Fruit fly (Drosophila melanogaster): ENCODE results near the gene CG15570.

DNA sequence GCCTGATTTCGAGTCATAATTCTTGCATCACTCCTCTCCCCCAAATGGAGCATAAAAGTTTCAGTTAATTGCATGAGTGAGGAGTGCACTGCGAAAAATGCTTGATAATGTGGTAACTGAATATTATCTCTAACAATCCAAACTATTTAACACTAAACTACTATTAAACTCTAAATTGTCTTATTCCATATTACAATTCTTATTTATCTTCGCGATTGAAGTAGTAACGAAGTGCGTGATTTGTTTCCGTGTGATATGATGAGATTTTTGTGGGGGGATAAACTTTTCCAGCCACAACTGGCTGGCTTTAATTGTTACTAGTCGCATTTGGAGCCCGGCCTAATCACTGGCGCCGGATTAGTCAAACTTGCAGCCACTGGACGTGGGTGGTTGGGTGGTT, 46.3 kb downstream of the CG15570 start:
- TF ChIP-seq Sin3A (optimal IDR thresholded peaks at IDR 0.05) (no peak), h (optimal IDR thresholded peaks at IDR 0.05) (no peak), ttk (optimal IDR thresholded peaks at IDR 0.05) (no peak), psq (optimal IDR thresholded peaks at IDR 0.05) (no peak), Myc (optimal IDR thresholded peaks at IDR 0.05) (no peak)
